Worm (Caenorhabditis elegans) whole organism, young adult: Measurements from ENCODE around the gene svh-5.
A peak's percentile ranks its signal among the peaks of the same experiment; 100 is the strongest.

Experiments used
- attf-6 ChIP-seq: fragments of 200-800 bp; sonication (Bioruptor generic); IDR thresholded peaks from 2 replicates; pipeline ENCODE4 v1.3.6; 2022; ENCODE audit warnings: missing genetic modification reagents, missing genetic modification characterization, missing compliant biosample characterization
- cebp-1 ChIP-seq, 2 experiments: fragments of 200-800 bp in 1 of 2; sonication (Bioruptor generic) in 1 of 2; sonication (generic microtip) in 1 of 2; IDR thresholded peaks in 1 of 2; optimal IDR thresholded peaks in 1 of 2; 2 replicates each; pipeline versions ENCODE4 v1.3.6 to Lab custom; 2017 to 2022; ENCODE audit warnings: missing compliant biosample characterization in 2 of 2, missing genetic modification characterization in 2 of 2, mild to moderate bottlenecking in 1 of 2, missing genetic modification reagents in 1 of 2, moderate library complexity in 1 of 2
- unc-62 ChIP-seq: fragments of 150-350 bp; optimal IDR thresholded peaks from 2 replicates; lab custom pipeline; 2014; ENCODE audit warnings: missing biosample characterization, missing genetic modification reagents, missing genetic modification characterization

DNA sequence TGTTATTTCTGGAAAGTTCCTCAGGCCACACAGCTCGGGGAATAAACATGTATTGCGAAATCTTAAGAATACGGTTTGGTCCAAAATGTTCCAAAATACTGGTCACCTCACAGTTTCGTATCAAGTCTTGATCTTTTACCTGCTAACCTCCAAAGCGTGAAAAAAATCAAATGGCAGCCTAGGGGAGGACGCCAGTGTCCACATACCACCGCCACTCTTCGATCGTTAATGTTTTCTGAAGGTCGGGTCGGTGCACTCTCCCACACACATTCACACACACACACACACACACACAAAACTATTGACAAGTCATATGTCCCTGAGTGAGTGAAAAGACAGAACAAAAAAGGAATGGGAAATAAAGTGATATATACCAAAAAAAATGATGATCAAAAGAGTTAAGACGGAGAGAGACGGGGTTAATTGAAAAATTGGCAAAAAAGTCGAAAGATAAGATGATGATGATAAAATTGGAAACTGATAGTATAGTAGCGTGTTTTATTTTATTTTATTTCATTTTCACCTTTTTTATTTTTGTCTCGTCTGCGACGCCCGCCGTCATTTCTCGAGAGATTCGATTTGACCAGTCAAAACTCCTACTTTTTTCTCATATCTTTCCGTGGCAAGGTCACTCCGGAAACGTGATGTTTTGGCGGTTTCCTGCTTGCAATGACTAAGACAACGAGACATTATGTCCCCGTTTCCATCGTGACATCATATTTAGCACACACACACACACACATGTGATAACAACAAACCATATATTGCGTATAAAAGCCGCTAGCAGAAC, 37.6 kb downstream of the svh-5 start, which contains the start of gene Y15E3A.5:
- TF ChIP-seq unc-62 (GFP tag; lab: Kevin White, UChicago) (no peak), cebp-1 (GFP tag; IDR thresholded peaks at IDR 0.05; lab: Robert Waterston, UW) (peak; percentile 82), cebp-1 (tag; optimal IDR thresholded peaks at IDR 0.05; lab: Kevin White, UChicago) (peak; percentile 93), attf-6 (GFP tag; lab: Robert Waterston, UW) (no peak)
